Fruit fly (Drosophila melanogaster): ENCODE results near the gene CG8032.
A peak's percentile ranks its signal among the peaks of the same experiment; 100 is the strongest.

CG8032 gene

DNA sequence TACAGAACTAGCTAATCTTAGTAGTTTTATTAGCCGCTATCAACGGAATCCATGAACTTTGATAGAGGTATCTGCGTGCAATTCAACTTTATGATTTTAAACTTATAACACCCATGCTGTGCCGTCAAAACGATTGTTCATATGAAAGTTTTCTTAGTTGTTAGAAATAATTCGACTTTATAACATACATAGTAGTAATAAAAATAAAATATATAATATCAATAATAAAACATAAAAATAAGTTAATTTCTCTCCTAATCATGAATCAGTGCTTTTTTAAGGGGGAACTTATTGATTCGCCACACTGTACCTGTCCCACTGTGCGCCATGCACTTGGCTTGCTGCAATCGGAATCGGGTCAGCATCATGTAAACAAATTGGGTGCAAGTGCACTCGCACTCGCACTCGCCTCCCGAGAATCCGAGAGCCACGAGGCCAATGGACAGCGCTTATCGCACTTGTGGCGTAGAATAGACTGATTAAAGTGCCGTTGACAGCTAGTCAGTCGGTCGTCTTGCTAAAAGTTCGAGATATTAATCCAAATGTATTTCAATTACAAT lies 48.1 kb downstream of the CG8032 start (continued):
- TF ChIP-seq CG18619 (GFP tag; optimal IDR thresholded peaks at IDR 0.05) = no peak
- TF ChIP-seq tio (GFP tag; optimal IDR thresholded peaks at IDR 0.05) = no peak
- TF ChIP-seq shn (GFP tag; optimal IDR thresholded peaks at IDR 0.05) = no peak
- TF ChIP-seq CG4424 (GFP tag; optimal IDR thresholded peaks at IDR 0.05) = no peak
- peak; percentile 29 for TF ChIP-seq nmo (GFP tag; optimal IDR thresholded peaks at IDR 0.05)
- TF ChIP-seq Meics (GFP tag; optimal IDR thresholded peaks at IDR 0.05) = no peak
- TF ChIP-seq Asciz (GFP tag; optimal IDR thresholded peaks at IDR 0.05) = peak; percentile 41
- TF ChIP-seq CG14710 (tag; optimal IDR thresholded peaks at IDR 0.05) = no peak
- TF ChIP-seq dpn (GFP tag; optimal IDR thresholded peaks at IDR 0.05) = peak in 1 of 2 experiments; percentile 27
- no peak for TF ChIP-seq HLH3B (GFP tag; IDR thresholded peaks at IDR 0.05)
- peak; percentile 18 for TF ChIP-seq CG7987 (GFP tag; optimal IDR thresholded peaks at IDR 0.05)
- no peak for TF ChIP-seq z (GFP tag; IDR thresholded peaks at IDR 0.05)
- TF ChIP-seq pum (GFP tag; optimal IDR thresholded peaks at IDR 0.05) = no peak
- peak; percentile 60 for TF ChIP-seq Vsx1 (GFP tag; optimal IDR thresholded peaks at IDR 0.05)
- no peak for TF ChIP-seq CG10654 (GFP tag; optimal IDR thresholded peaks at IDR 0.05)
- no peak for TF ChIP-seq Dbx (GFP tag; IDR thresholded peaks at IDR 0.05)
- no peak for TF ChIP-seq sima (GFP tag; optimal IDR thresholded peaks at IDR 0.05)
- no peak for TF ChIP-seq Six4 (GFP tag; optimal IDR thresholded peaks at IDR 0.05)
- TF ChIP-seq seq (GFP tag; IDR thresholded peaks at IDR 0.05) = no peak
- no peak for TF ChIP-seq Dll (GFP tag; IDR thresholded peaks at IDR 0.05; ENCODE audit: partially characterized antibody)
- no peak for TF ChIP-seq CG3065 (GFP tag; optimal IDR thresholded peaks at IDR 0.05)
- no peak for TF ChIP-seq B-H2 (GFP tag; optimal IDR thresholded peaks at IDR 0.05)
- TF ChIP-seq sug (tag; optimal IDR thresholded peaks at IDR 0.05) = peak; percentile 11
- no peak for TF ChIP-seq wdn (GFP tag; IDR thresholded peaks at IDR 0.05)
- no peak for TF ChIP-seq sna (GFP tag; IDR thresholded peaks at IDR 0.05; ENCODE audit: partially characterized antibody)
- TF ChIP-seq CG9215 (GFP tag; IDR thresholded peaks at IDR 0.05) = no peak
- TF ChIP-seq hkb (optimal IDR thresholded peaks at IDR 0.05) = no peak
- peak; percentile 52; the same call in 1 of the 2 replicates for TF ChIP-seq hkb (GFP tag; IDR thresholded peaks at IDR 0.05)
- TF ChIP-seq p53 (GFP tag; optimal IDR thresholded peaks at IDR 0.05) = no peak
- peak; percentile 35; the same call in 2 of the 3 replicates for TF ChIP-seq ci (GFP tag; IDR thresholded peaks at IDR 0.05)
- TF ChIP-seq CG7928 (GFP tag; optimal IDR thresholded peaks at IDR 0.05) = no peak
- no peak for TF ChIP-seq CG32767 (GFP tag; IDR thresholded peaks at IDR 0.05)
- TF ChIP-seq CG13287 (GFP tag; IDR thresholded peaks at IDR 0.05; ENCODE audit: partially characterized antibody) = no peak
- peak; percentile 12 for TF ChIP-seq CG18599 (GFP tag; optimal IDR thresholded peaks at IDR 0.05)
- TF ChIP-seq CG17802 (tag; optimal IDR thresholded peaks at IDR 0.05) = no peak
- no peak for TF ChIP-seq hth (optimal IDR thresholded peaks at IDR 0.05)
- TF ChIP-seq CG16863 (GFP tag; optimal IDR thresholded peaks at IDR 0.05) = no peak
- no peak for TF ChIP-seq Ets97D (GFP tag; optimal IDR thresholded peaks at IDR 0.05)
- no peak for TF ChIP-seq tgo (GFP tag; IDR thresholded peaks at IDR 0.05)
- no peak for TF ChIP-seq CG8359 (GFP tag; optimal IDR thresholded peaks at IDR 0.05; ENCODE audit: borderline replicate concordance)
- TF ChIP-seq CG12659 (GFP tag; optimal IDR thresholded peaks at IDR 0.05) = no peak
- TF ChIP-seq CG12942 (GFP tag; optimal IDR thresholded peaks at IDR 0.05) = no peak
- TF ChIP-seq CG8478 (optimal IDR thresholded peaks at IDR 0.05) = no peak
- 0 out of 2 replicates have a peak, but pooled peaks have one; percentile 12 for TF ChIP-seq bowl (GFP tag; IDR thresholded peaks at IDR 0.05)
- TF ChIP-seq CG13894 (tag; optimal IDR thresholded peaks at IDR 0.05) = no peak
- peak in 1 of 2 experiments; percentile 63 for TF ChIP-seq Hr51 (GFP tag; optimal IDR thresholded peaks at IDR 0.05)
- TF ChIP-seq Lpt (GFP tag; optimal IDR thresholded peaks at IDR 0.05) = no peak
- TF ChIP-seq Sox100B (GFP tag; optimal IDR thresholded peaks at IDR 0.05) = peak; percentile 17
- TF ChIP-seq az2 (GFP tag; optimal IDR thresholded peaks at IDR 0.05) = no peak
- TF ChIP-seq bbx (GFP tag; IDR thresholded peaks at IDR 0.05; ENCODE audit: partially characterized antibody) = 0 out of 2 replicates have a peak, but pooled peaks have one; percentile 33
- TF ChIP-seq gt (GFP tag; IDR thresholded peaks at IDR 0.05) = no peak
